Worm (Caenorhabditis elegans): ENCODE results near the gene sna-3.

sna-3 gene

DNA sequence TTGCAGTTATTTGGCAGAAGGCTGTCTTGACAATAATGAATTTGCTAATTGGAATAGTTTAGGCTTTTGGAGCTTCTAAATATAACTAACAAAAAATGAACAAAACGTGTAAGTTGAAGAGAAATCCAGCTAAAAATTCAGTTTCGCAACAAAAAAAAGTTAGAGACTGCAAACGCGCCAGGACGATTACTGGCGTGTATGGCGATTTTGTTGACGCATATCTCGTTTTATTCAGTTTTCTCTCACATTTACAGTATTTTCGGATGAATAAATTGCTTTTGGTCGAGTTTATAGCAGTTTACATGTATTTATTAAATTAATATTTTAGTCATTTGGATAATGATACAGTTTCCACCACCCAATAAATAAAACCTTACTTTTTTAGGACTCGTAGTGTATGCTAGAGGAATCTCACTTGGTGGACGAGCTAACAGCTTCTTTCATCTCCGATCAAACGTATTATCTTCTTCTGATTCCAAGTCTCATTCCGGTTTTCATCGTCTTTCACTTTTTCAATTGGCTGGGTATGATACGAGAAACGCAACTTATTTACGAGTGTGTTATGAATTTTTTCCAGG lies 32.9 kb downstream of the sna-3 start, which contains the start of the genes abcf-3 and F42A10.5 (continued):
- no peak for TF ChIP-seq fkh-10 (GFP tag; optimal IDR thresholded peaks at IDR 0.05)
- no peak for TF ChIP-seq sea-2 (GFP tag; optimal IDR thresholded peaks at IDR 0.05)
- TF ChIP-seq ceh-82 (tag; optimal IDR thresholded peaks at IDR 0.05): no peak
- no peak for TF ChIP-seq unc-39 (tag; optimal IDR thresholded peaks at IDR 0.05)
- no peak for TF ChIP-seq nhr-237 (tag; optimal IDR thresholded peaks at IDR 0.05)
- TF ChIP-seq lsy-12 (tag; optimal IDR thresholded peaks at IDR 0.05): peak; percentile 25
- TF ChIP-seq jun-1 (tag; optimal IDR thresholded peaks at IDR 0.05): no peak
- no peak for TF ChIP-seq ceh-16 (tag; optimal IDR thresholded peaks at IDR 0.05)
- no peak for TF ChIP-seq nhr-77 (tag; optimal IDR thresholded peaks at IDR 0.05)
- no peak for TF ChIP-seq elt-3 (tag; optimal IDR thresholded peaks at IDR 0.05)

ce11 chrIII:6170038-6170437 lies 36.0 kb downstream of the sna-3 start:
- TF ChIP-seq zag-1 (tag; optimal IDR thresholded peaks at IDR 0.05) (no peak), fkh-2 (tag; optimal IDR thresholded peaks at IDR 0.05) (no peak), lin-39 (tag; optimal IDR thresholded peaks at IDR 0.05) (peak; percentile 18), nfya-1 (tag; optimal IDR thresholded peaks at IDR 0.05; ENCODE audit: insufficient read depth) (peak; percentile 65), mml-1 (tag; optimal IDR thresholded peaks at IDR 0.05) (no peak), jun-1 (tag; optimal IDR thresholded peaks at IDR 0.05) (no peak), elt-3 (tag; optimal IDR thresholded peaks at IDR 0.05) (no peak), ceh-82 (tag; optimal IDR thresholded peaks at IDR 0.05) (no peak), elt-2 (tag; optimal IDR thresholded peaks at IDR 0.05) (peak; percentile 11), nhr-25 (tag; optimal IDR thresholded peaks at IDR 0.05) (no peak), nhr-77 (tag; optimal IDR thresholded peaks at IDR 0.05) (no peak), ceh-16 (tag; optimal IDR thresholded peaks at IDR 0.05) (no peak), nhr-67 (tag; optimal IDR thresholded peaks at IDR 0.05) (no peak), ZK546.5 (tag; optimal IDR thresholded peaks at IDR 0.05) (no peak), nhr-237 (tag; optimal IDR thresholded peaks at IDR 0.05) (no peak), nhr-12 (tag; optimal IDR thresholded peaks at IDR 0.05) (no peak), ceh-9 (tag; optimal IDR thresholded peaks at IDR 0.05) (no peak), unc-39 (tag; optimal IDR thresholded peaks at IDR 0.05) (no peak), hmg-11 (tag; optimal IDR thresholded peaks at IDR 0.05) (peak; percentile 43), ceh-28 (tag; optimal IDR thresholded peaks at IDR 0.05) (no peak), unc-62 (GFP tag; optimal IDR thresholded peaks at IDR 0.05) (no peak), aly-2 (tag; optimal IDR thresholded peaks at IDR 0.05) (no peak), ztf-11 (tag; optimal IDR thresholded peaks at IDR 0.05) (no peak), pha-4 (tag; optimal IDR thresholded peaks at IDR 0.05) (peak; percentile 1), nhr-23 (tag; optimal IDR thresholded peaks at IDR 0.05) (no peak), egl-27 (tag; optimal IDR thresholded peaks at IDR 0.05) (no peak), lsy-12 (tag; optimal IDR thresholded peaks at IDR 0.05) (no peak), lin-15B (tag; optimal IDR thresholded peaks at IDR 0.05) (peak; percentile 19), sea-2 (GFP tag; optimal IDR thresholded peaks at IDR 0.05) (no peak), egl-5 (tag; optimal IDR thresholded peaks at IDR 0.05) (no peak), mdl-1 (tag; optimal IDR thresholded peaks at IDR 0.05) (no peak), R02D3.7 (tag; optimal IDR thresholded peaks at IDR 0.05) (no peak), pqm-1 (tag; optimal IDR thresholded peaks at IDR 0.05) (no peak), ztf-4 (tag; optimal IDR thresholded peaks at IDR 0.05) (no peak), elt-1 (tag; optimal IDR thresholded peaks at IDR 0.05) (no peak), nhr-76 (tag; optimal IDR thresholded peaks at IDR 0.05) (no peak), daf-12 (tag; optimal IDR thresholded peaks at IDR 0.05) (no peak), ama-1 (optimal IDR thresholded peaks at IDR 0.05) (peak; percentile 45), fkh-10 (GFP tag; optimal IDR thresholded peaks at IDR 0.05) (no peak), nhr-11 (tag; optimal IDR thresholded peaks at IDR 0.05) (peak; percentile 36), nhr-43 (tag; optimal IDR thresholded peaks at IDR 0.05; ENCODE audit: poor library complexity, severe bottlenecking) (no peak), tbx-2 (tag; optimal IDR thresholded peaks at IDR 0.05) (no peak), snpc-4 (tag; optimal IDR thresholded peaks at IDR 0.05) (peak; percentile 44)
